Fruit fly (Drosophila melanogaster): ENCODE data around the gene COX8.

Gene COX8

dm6 chr3L:21539245-21540196 is at the start of gene COX8, which contains the start of gene VhaM9.7-b (continued):
- TF ChIP-seq CG17802 (tag; optimal IDR thresholded peaks at IDR 0.05) (no peak), CG11696 (GFP tag; IDR thresholded peaks at IDR 0.05) (no peak), ftz-f1 (GFP tag; optimal IDR thresholded peaks at IDR 0.05) (no peak), CG6683 (GFP tag; optimal IDR thresholded peaks at IDR 0.05) (no peak), CG17568 (GFP tag; optimal IDR thresholded peaks at IDR 0.05) (no peak), CG14965 (GFP tag; optimal IDR thresholded peaks at IDR 0.05; ENCODE audit: borderline replicate concordance) (no peak), NC2β (GFP tag; optimal IDR thresholded peaks at IDR 0.05) (peak; percentile 24), Hr51 (GFP tag; optimal IDR thresholded peaks at IDR 0.05) (peak in 1 of 2 experiments; percentile 30), nerfin-1 (tag; optimal IDR thresholded peaks at IDR 0.05) (no peak), lilli (GFP tag; optimal IDR thresholded peaks at IDR 0.05) (peak; percentile 80), az2 (GFP tag; optimal IDR thresholded peaks at IDR 0.05) (peak; percentile 57), CG32772 (GFP tag; IDR thresholded peaks at IDR 0.05) (no peak; the same call in 1 of the 2 replicates), fu2 (GFP tag; optimal IDR thresholded peaks at IDR 0.05) (peak; percentile 2), CG32532 (GFP tag; IDR thresholded peaks at IDR 0.05) (peak; percentile 70; the same call in 1 of the 2 replicates), CG33213 (GFP tag; optimal IDR thresholded peaks at IDR 0.05) (peak; percentile 38), salm (tag; optimal IDR thresholded peaks at IDR 0.05) (no peak), CG9876 (GFP tag; optimal IDR thresholded peaks at IDR 0.05) (peak; percentile 53), fru (optimal IDR thresholded peaks at IDR 0.05) (no peak), D19B (GFP tag; optimal IDR thresholded peaks at IDR 0.05) (peak; percentile 21), CG17186 (GFP tag; optimal IDR thresholded peaks at IDR 0.05) (no peak), CG4820 (GFP tag; optimal IDR thresholded peaks at IDR 0.05) (peak; percentile 68), abd-A (tag; optimal IDR thresholded peaks at IDR 0.05) (no peak), GATAe (GFP tag; conservative IDR thresholded peaks at IDR 0.05) (no peak), Doc3 (GFP tag; IDR thresholded peaks at IDR 0.05; ENCODE audit: partially characterized antibody) (peak; percentile 66), CG8944 (GFP tag; optimal IDR thresholded peaks at IDR 0.05) (peak; percentile 58), CG12659 (GFP tag; optimal IDR thresholded peaks at IDR 0.05) (peak; percentile 79), klu (GFP tag; IDR thresholded peaks at IDR 0.05) (peak; percentile 58; the same call in 1 of the 2 replicates), Dip3 (GFP tag; optimal IDR thresholded peaks at IDR 0.05) (peak; percentile 13), CG1832 (GFP tag; optimal IDR thresholded peaks at IDR 0.05) (no peak), tgo (GFP tag; IDR thresholded peaks at IDR 0.05) (peak; percentile 58; the same call in 2 of the 3 replicates), Ravus (GFP tag; IDR thresholded peaks at IDR 0.05) (peak; percentile 1; the same call in 1 of the 2 replicates), CG7839 (tag; optimal IDR thresholded peaks at IDR 0.05) (no peak), Fer2 (tag; optimal IDR thresholded peaks at IDR 0.05) (no peak), CG10209 (GFP tag; optimal IDR thresholded peaks at IDR 0.05) (no peak), Xbp1 (GFP tag; optimal IDR thresholded peaks at IDR 0.05) (peak; percentile 72), zfh2 (GFP tag; optimal IDR thresholded peaks at IDR 0.05) (peak; percentile 78), CG8388 (GFP tag; optimal IDR thresholded peaks at IDR 0.05) (no peak), schlank (tag; optimal IDR thresholded peaks at IDR 0.05) (no peak), pzg (GFP tag; optimal IDR thresholded peaks at IDR 0.05) (peak; percentile 67), CG16779 (GFP tag; IDR thresholded peaks at IDR 0.05) (peak; percentile 48; the same call in 1 of the 2 replicates), ash1 (GFP tag; optimal IDR thresholded peaks at IDR 0.05) (no peak), CG18764 (GFP tag; optimal IDR thresholded peaks at IDR 0.05) (peak; percentile 62), chinmo (GFP tag; IDR thresholded peaks at IDR 0.05; ENCODE audit: partially characterized antibody) (0 out of 4 replicates have a peak, but pooled peaks have one; percentile 63), CG6765 (GFP tag; optimal IDR thresholded peaks at IDR 0.05) (no peak), CG7786 (GFP tag; optimal IDR thresholded peaks at IDR 0.05) (peak; percentile 30), nmo (GFP tag; optimal IDR thresholded peaks at IDR 0.05) (peak; percentile 78), pros (GFP tag; optimal IDR thresholded peaks at IDR 0.05) (no peak), CrebB (tag; optimal IDR thresholded peaks at IDR 0.05) (no peak)

Measured in whole organism, embryonic.